Worm (Caenorhabditis elegans) whole organism, L2 larva: ENCODE data around the gene sri-72.

Experiments
- ama-1 ChIP-seq: fragments of 150-350 bp; optimal IDR thresholded peaks from 2 replicates; lab custom pipeline; 2018; ENCODE audit warnings: inconsistent platforms
- mab-5 ChIP-seq: fragments of 150-350 bp; optimal IDR thresholded peaks from 2 replicates; lab custom pipeline; 2014; ENCODE audit warnings: missing biosample characterization, missing genetic modification characterization
- nhr-23 ChIP-seq: fragments of 150-350 bp; optimal IDR thresholded peaks from 2 replicates; lab custom pipeline; 2014; ENCODE audit warnings: missing biosample characterization, missing genetic modification reagents, missing genetic modification characterization
- nhr-77 ChIP-seq: fragments of 150-350 bp; optimal IDR thresholded peaks from 2 replicates; lab custom pipeline; 2014; ENCODE audit warnings: missing biosample characterization, missing genetic modification characterization
- skn-1 ChIP-seq: sonication (generic microtip); optimal IDR thresholded peaks from 2 replicates; lab custom pipeline; 2017; ENCODE audit warnings: missing biosample characterization, missing genetic modification characterization
- snpc-4 ChIP-seq: fragments of 150-350 bp; optimal IDR thresholded peaks from 2 replicates; lab custom pipeline; 2014; ENCODE audit warnings: missing biosample characterization, missing genetic modification characterization
- unc-55 ChIP-seq: fragments of 150-350 bp; sonication (generic microtip); optimal IDR thresholded peaks from 3 replicates; lab custom pipeline; 2014; ENCODE audit warnings: missing biosample characterization, missing genetic modification reagents, missing genetic modification characterization
- ztf-11 ChIP-seq: sonication (generic microtip); optimal IDR thresholded peaks from 2 replicates; lab custom pipeline; 2017; ENCODE audit warnings: missing biosample characterization, missing genetic modification characterization

DNA sequence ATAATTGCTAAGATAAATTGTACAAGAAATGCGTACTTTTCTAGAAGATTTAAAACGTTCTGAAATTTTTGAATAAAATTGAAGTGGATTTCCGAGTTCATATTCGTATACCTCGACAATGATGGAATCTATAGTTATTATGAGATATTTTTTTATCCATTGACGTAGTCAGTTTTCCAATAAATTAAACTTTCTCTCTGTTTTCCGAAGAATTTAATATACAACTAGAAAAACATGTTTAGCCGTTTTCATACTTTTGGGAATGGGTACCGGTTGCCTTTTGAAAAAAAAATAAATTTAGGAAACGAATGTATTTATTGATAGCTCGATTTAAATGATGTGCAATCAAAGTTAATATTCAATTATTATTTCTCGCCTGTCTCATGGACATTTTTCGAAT is 40.8 kb upstream of the sri-72 start, which contains the start of gene srw-109:
- TF ChIP-seq snpc-4 (tag; lab: Kevin White, UChicago): no peak
- TF ChIP-seq unc-55: no peak
- TF ChIP-seq nhr-23 (tag; lab: Kevin White, UChicago): no peak
- no peak for TF ChIP-seq ama-1 (lab: Kevin White, UChicago)
- no peak for TF ChIP-seq nhr-77 (tag; lab: Kevin White, UChicago)
- TF ChIP-seq mab-5 (tag; lab: Kevin White, UChicago): no peak
- no peak for TF ChIP-seq skn-1 (tag; lab: Kevin White, UChicago)
- TF ChIP-seq ztf-11 (tag; lab: Kevin White, UChicago): no peak
